Fruit fly (Drosophila melanogaster) whole organism, pupa: ENCODE results near the gene CG3625.

Experiments used
- CG10348 ChIP-seq: fragments of 200-800 bp; sonication (Bioruptor generic); IDR thresholded peaks from 2 replicates; pipeline ENCODE4 v1.3.6; 2022; ENCODE audit warnings: missing biosample characterization, missing genetic modification characterization
- CG13204 ChIP-seq: fragments of 200-800 bp; sonication (Bioruptor generic); optimal IDR thresholded peaks from 2 replicates; lab custom pipeline; 2018; ENCODE audit warnings: missing biosample characterization, mild to moderate bottlenecking, missing genetic modification characterization, moderate library complexity
- CG17806 ChIP-seq: fragments of 200-800 bp; sonication (Bioruptor generic); optimal IDR thresholded peaks from 2 replicates; lab custom pipeline; 2018; ENCODE audit warnings: missing biosample characterization, mild to moderate bottlenecking, missing genetic modification characterization, moderate library complexity
- CG8301 ChIP-seq: fragments of 200-800 bp; sonication (Bioruptor generic); optimal IDR thresholded peaks from 2 replicates; lab custom pipeline; 2018; ENCODE audit warnings: missing biosample characterization, mild to moderate bottlenecking, missing genetic modification characterization
- CG9948 ChIP-seq: fragments of 200-800 bp; sonication (Bioruptor generic); optimal IDR thresholded peaks from 2 replicates; lab custom pipeline; 2018; ENCODE audit warnings: missing biosample characterization, mild to moderate bottlenecking, missing genetic modification characterization, moderate library complexity
- D1 ChIP-seq: fragments of 200-800 bp; sonication (Bioruptor generic); optimal IDR thresholded peaks from 2 replicates; lab custom pipeline; 2018; ENCODE audit warnings: missing biosample characterization, mild to moderate bottlenecking, missing genetic modification characterization, moderate library complexity
- EcR ChIP-seq: fragments of 200-800 bp; sonication (Bioruptor generic); optimal IDR thresholded peaks from 3 replicates; lab custom pipeline; 2019; ENCODE audit warnings: missing biosample characterization, missing genetic modification characterization, mild to moderate bottlenecking, moderate library complexity, missing genetic modification reagents
- gl ChIP-seq: fragments of 200-800 bp; sonication (Bioruptor generic); optimal IDR thresholded peaks from 2 replicates; lab custom pipeline; 2018; ENCODE audit warnings: missing biosample characterization, mild to moderate bottlenecking, missing genetic modification characterization

DNA sequence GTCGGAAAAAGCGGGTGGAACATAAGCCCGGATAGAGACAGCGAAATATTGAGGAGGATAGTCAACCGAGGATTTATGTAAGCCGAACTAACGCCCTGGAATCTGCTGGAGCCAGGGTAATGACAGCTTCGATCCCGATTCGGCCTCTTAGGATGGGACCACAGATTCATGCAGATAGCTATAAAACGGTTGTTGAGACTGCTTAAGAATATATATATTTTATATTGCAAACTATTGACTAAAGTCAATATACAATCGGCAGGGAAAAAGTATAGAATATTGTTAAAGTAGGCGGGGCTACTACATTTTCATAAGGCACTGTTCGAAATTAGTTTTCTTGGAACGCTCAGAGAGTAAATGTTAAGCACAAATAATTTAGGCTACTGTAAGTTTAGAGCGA lies 22.8 kb downstream of the CG3625 start, which contains the start of gene CG3345:
- TF ChIP-seq CG13204 (GFP tag; lab: Kevin White, UChicago) (no peak), CG10348 (GFP tag; lab: Robert Waterston, UW) (no peak), CG17806 (tag; lab: Kevin White, UChicago) (no peak), CG8301 (tag; lab: Kevin White, UChicago) (no peak), EcR (no peak), CG9948 (tag; lab: Kevin White, UChicago) (no peak), D1 (tag; lab: Kevin White, UChicago) (no peak), gl (tag; lab: Kevin White, UChicago) (no peak)
